Worm (Caenorhabditis elegans): Measurements from ENCODE around the gene D1044.1.

Gene D1044.1

ce11 chrIII:5591668-5592149, 47.6 kb downstream of the D1044.1 start, which contains the start of the genes ddx-15 and ucr-1 (continued):
- no peak for TF ChIP-seq lag-1 (GFP tag; IDR thresholded peaks at IDR 0.05)
- no peak for TF ChIP-seq C06A6.2 (GFP tag; conservative IDR thresholded peaks at IDR 0.05)
- TF ChIP-seq F37B4.10 (GFP tag; IDR thresholded peaks at IDR 0.05), result no peak
- TF ChIP-seq madf-6 (GFP tag; IDR thresholded peaks at IDR 0.05), result peak; percentile 79
- TF ChIP-seq lsl-1 (GFP tag; optimal IDR thresholded peaks at IDR 0.05), result peak; percentile 66
- TF ChIP-seq repo-1 (tag; optimal IDR thresholded peaks at IDR 0.05), result no peak
- no peak for TF ChIP-seq atf-7 (tag; optimal IDR thresholded peaks at IDR 0.05)
- peak; percentile 20 for TF ChIP-seq nhr-80 (tag; optimal IDR thresholded peaks at IDR 0.05)
- no peak for TF ChIP-seq snpc-4 (GFP tag; optimal IDR thresholded peaks at IDR 0.05)
- TF ChIP-seq snpc-4 (tag; optimal IDR thresholded peaks at IDR 0.05), result peak in 2 of 4 experiments; percentile 1 to 45
- TF ChIP-seq Y53F4B.3 (GFP tag; IDR thresholded peaks at IDR 0.05), result no peak
- peak; percentile 21 for TF ChIP-seq F49E8.2 (tag; optimal IDR thresholded peaks at IDR 0.05; ENCODE audit: insufficient read depth)
- TF ChIP-seq snpc-1.1 (tag; optimal IDR thresholded peaks at IDR 0.05; ENCODE audit: insufficient read depth), result peak; percentile 8
- TF ChIP-seq mcd-1 (GFP tag; IDR thresholded peaks at IDR 0.05), result peak; percentile 74
- peak; percentile 63 for TF ChIP-seq attf-5 (GFP tag; optimal IDR thresholded peaks at IDR 0.05)
- peak; percentile 40 for TF ChIP-seq tbp1 (GFP tag; optimal IDR thresholded peaks at IDR 0.05)
- TF ChIP-seq ceh-91 (GFP tag; IDR thresholded peaks at IDR 0.05), result peak; percentile 64
- TF ChIP-seq dpl-1 (GFP tag; optimal IDR thresholded peaks at IDR 0.05), result peak; percentile 53
- no peak for TF ChIP-seq ama-1 (optimal IDR thresholded peaks at IDR 0.05)
- no peak for TF ChIP-seq ama-1 (GFP tag; optimal IDR thresholded peaks at IDR 0.05)
- TF ChIP-seq ztf-18 (tag; optimal IDR thresholded peaks at IDR 0.05), result peak; percentile 4
- no peak for TF ChIP-seq nfya-2 (GFP tag; IDR thresholded peaks at IDR 0.05)

- TF ChIP-seq bed-1 (GFP tag; IDR thresholded peaks at IDR 0.05), result no peak
- no peak for TF ChIP-seq ztf-6 (GFP tag; IDR thresholded peaks at IDR 0.05)
- no peak for TF ChIP-seq repo-1 (tag; optimal IDR thresholded peaks at IDR 0.05)
- peak; percentile 38 for TF ChIP-seq hrde-1 (tag; optimal IDR thresholded peaks at IDR 0.05; ENCODE audit: borderline replicate concordance)
- TF ChIP-seq tbx-9 (tag; optimal IDR thresholded peaks at IDR 0.05; ENCODE audit: borderline replicate concordance), result no peak
- no peak for TF ChIP-seq bed-2 (GFP tag; IDR thresholded peaks at IDR 0.05)
- TF ChIP-seq ama-1 (optimal IDR thresholded peaks at IDR 0.05), result peak; percentile 48
- TF ChIP-seq ama-1 (GFP tag; optimal IDR thresholded peaks at IDR 0.05), result no peak
- TF ChIP-seq dox-1 (GFP tag; IDR thresholded peaks at IDR 0.05), result 0 out of 2 replicates have a peak, but pooled peaks have one; percentile 4
- peak; percentile 33; the same call in 1 of the 2 replicates for TF ChIP-seq hmg-1.2 (GFP tag; IDR thresholded peaks at IDR 0.05)
- no peak for TF ChIP-seq cebp-2 (GFP tag; IDR thresholded peaks at IDR 0.05)
- 0 out of 2 replicates have a peak, but pooled peaks have one; percentile 35 for TF ChIP-seq Y56A3A.18 (GFP tag; IDR thresholded peaks at IDR 0.05)
- peak; percentile 52; the same call in 1 of the 2 replicates for TF ChIP-seq madf-3 (GFP tag; IDR thresholded peaks at IDR 0.05)
- no peak for TF ChIP-seq F39B2.1 (GFP tag; IDR thresholded peaks at IDR 0.05)
Observed at ce11 chrIII:5594350-5594749, 50.3 kb downstream of the D1044.1 start.

ce11 chrIII:5595445-5595844, 51.4 kb downstream of the D1044.1 start, which contains the start of gene ced-6:
Gene ced-6 (plus strand): TSS chrIII:5595771.
- TF ChIP-seq B0336.3 (GFP tag; IDR thresholded peaks at IDR 0.05), result no peak
- TF ChIP-seq hmg-20 (GFP tag; IDR thresholded peaks at IDR 0.05), result no peak
- TF ChIP-seq die-1 (tag; optimal IDR thresholded peaks at IDR 0.05), result no peak
- TF ChIP-seq sptf-2 (GFP tag; optimal IDR thresholded peaks at IDR 0.05), result no peak
- no peak for TF ChIP-seq D2030.7 (GFP tag; IDR thresholded peaks at IDR 0.05)
- TF ChIP-seq nhr-27 (tag; optimal IDR thresholded peaks at IDR 0.05), result no peak
- TF ChIP-seq C06A6.2 (GFP tag; conservative IDR thresholded peaks at IDR 0.05), result no peak
- TF ChIP-seq unc-130 (GFP tag; optimal IDR thresholded peaks at IDR 0.05), result no peak
- TF ChIP-seq him-1 (tag; optimal IDR thresholded peaks at IDR 0.05), result no peak
- TF ChIP-seq hmg-1.2 (GFP tag; IDR thresholded peaks at IDR 0.05), result no peak
- no peak for TF ChIP-seq egl-44 (GFP tag; IDR thresholded peaks at IDR 0.05)

All from whole organism, young adult.